Fruit fly (Drosophila melanogaster) whole organism, prepupa: ENCODE results near the gene ND-MNLL.

Experiments used
- Blimp-1 ChIP-seq: fragments of 200-800 bp; sonication (Bioruptor generic); optimal IDR thresholded peaks from 3 replicates; lab custom pipeline; 2017; ENCODE audit warnings: missing biosample characterization, missing genetic modification characterization, mild to moderate bottlenecking, moderate library complexity, missing genetic modification reagents
- CG10631 ChIP-seq: fragments of 200-800 bp; sonication (Bioruptor generic); optimal IDR thresholded peaks from 2 replicates; lab custom pipeline; 2016; ENCODE audit warnings: missing biosample characterization, missing genetic modification characterization
- CG10669 ChIP-seq: fragments of 200-800 bp; sonication (Bioruptor generic); optimal IDR thresholded peaks from 3 replicates; lab custom pipeline; 2018; ENCODE audit warnings: missing biosample characterization, mild to moderate bottlenecking, missing genetic modification characterization, moderate library complexity
- CG11294 ChIP-seq: fragments of 200-800 bp; sonication (Bioruptor generic); IDR thresholded peaks from 2 replicates; pipeline ENCODE4 v1.3.6; 2022; ENCODE audit warnings: missing biosample characterization, missing genetic modification characterization
- CG11762 ChIP-seq: fragments of 200-800 bp; sonication (Bioruptor generic); optimal IDR thresholded peaks from 3 replicates; lab custom pipeline; 2016; ENCODE audit warnings: missing biosample characterization, missing genetic modification characterization; ENCODE audit not compliant: insufficient read depth
- CG11902 ChIP-seq: fragments of 200-800 bp; sonication (Bioruptor generic); optimal IDR thresholded peaks from 3 replicates; lab custom pipeline; 2016; ENCODE audit warnings: missing biosample characterization, missing genetic modification characterization
- CG15336 ChIP-seq: fragments of 200-800 bp; sonication (Bioruptor generic); IDR thresholded peaks from 2 replicates; pipeline ENCODE4 v1.3.6; 2022; ENCODE audit warnings: missing biosample characterization, missing genetic modification characterization
- CG16779 ChIP-seq: fragments of 200-800 bp; sonication (Bioruptor generic); optimal IDR thresholded peaks from 3 replicates; lab custom pipeline; 2017; ENCODE audit warnings: missing biosample characterization, mild to moderate bottlenecking, missing genetic modification characterization
- CG3032 ChIP-seq: fragments of 200-800 bp; optimal IDR thresholded peaks from 2 replicates; lab custom pipeline; 2019; ENCODE audit warnings: missing biosample characterization, mild to moderate bottlenecking, missing genetic modification characterization, moderate library complexity
- CG31627 ChIP-seq: fragments of 200-800 bp; sonication (Bioruptor generic); optimal IDR thresholded peaks from 3 replicates; lab custom pipeline; 2016; ENCODE audit warnings: missing biosample characterization, missing genetic modification characterization
- CG32006 ChIP-seq: fragments of 200-800 bp; sonication (Bioruptor generic); optimal IDR thresholded peaks from 3 replicates; lab custom pipeline; 2017; ENCODE audit warnings: missing biosample characterization, mild to moderate bottlenecking, missing genetic modification characterization
- CG34406 ChIP-seq: fragments of 200-800 bp; sonication (Bioruptor generic); optimal IDR thresholded peaks from 3 replicates; lab custom pipeline; 2016; ENCODE audit warnings: missing biosample characterization, missing genetic modification characterization
- CG4318 ChIP-seq: fragments of 200-800 bp; sonication (Bioruptor generic); optimal IDR thresholded peaks from 3 replicates; lab custom pipeline; 2017; ENCODE audit warnings: missing biosample characterization, mild to moderate bottlenecking, missing genetic modification characterization
- CG6163 ChIP-seq: fragments of 200-800 bp; sonication (Bioruptor generic); IDR thresholded peaks from 3 replicates; pipeline ENCODE4 v1.3.6; 2022; ENCODE audit warnings: missing biosample characterization, missing genetic modification characterization
- CG6276 ChIP-seq: fragments of 200-800 bp; sonication (Bioruptor generic); optimal IDR thresholded peaks from 2 replicates; lab custom pipeline; 2017; ENCODE audit warnings: missing biosample characterization, mild to moderate bottlenecking, missing genetic modification characterization
- CG6792 ChIP-seq: fragments of 200-800 bp; sonication (Bioruptor generic); optimal IDR thresholded peaks from 3 replicates; lab custom pipeline; 2016; ENCODE audit warnings: missing biosample characterization, missing genetic modification characterization
- CG6808 ChIP-seq: fragments of 200-800 bp; sonication (Bioruptor generic); optimal IDR thresholded peaks from 3 replicates; lab custom pipeline; 2017; ENCODE audit warnings: missing biosample characterization, missing genetic modification characterization, mild to moderate bottlenecking, moderate library complexity, missing genetic modification reagents
- CG6854 ChIP-seq: fragments of 200-800 bp; sonication (Bioruptor generic); optimal IDR thresholded peaks from 2 replicates; lab custom pipeline; 2017; ENCODE audit warnings: missing biosample characterization, mild to moderate bottlenecking, missing genetic modification characterization
- CG7368 ChIP-seq: fragments of 200-800 bp; sonication (Bioruptor generic); optimal IDR thresholded peaks from 3 replicates; lab custom pipeline; 2016; ENCODE audit warnings: missing biosample characterization, missing genetic modification characterization
- CG8119 ChIP-seq: fragments of 200-800 bp; sonication (Bioruptor generic); IDR thresholded peaks from 3 replicates; pipeline ENCODE4 v1.3.6; 2022; ENCODE audit warnings: missing biosample characterization, missing genetic modification characterization
- CG8632 ChIP-seq: fragments of 200-800 bp; sonication (Bioruptor generic); optimal IDR thresholded peaks from 3 replicates; lab custom pipeline; 2016; ENCODE audit warnings: missing biosample characterization, missing genetic modification characterization
- CG9139 ChIP-seq: fragments of 200-800 bp; sonication (Bioruptor generic); optimal IDR thresholded peaks from 3 replicates; lab custom pipeline; 2017; ENCODE audit warnings: missing biosample characterization, mild to moderate bottlenecking, missing genetic modification characterization
- Eip75B ChIP-seq: fragments of 200-800 bp; sonication (Bioruptor generic); optimal IDR thresholded peaks from 3 replicates; lab custom pipeline; 2016; ENCODE audit warnings: missing biosample characterization, missing genetic modification characterization
- Eip78C ChIP-seq: fragments of 200-800 bp; sonication (Bioruptor generic); peaks from one replicate; lab custom pipeline; 2016; ENCODE audit warnings: missing biosample characterization, missing genetic modification characterization
- Eip93F ChIP-seq: fragments of 200-800 bp; sonication (Bioruptor generic); optimal IDR thresholded peaks from 2 replicates; lab custom pipeline; 2016; ENCODE audit warnings: missing biosample characterization, mild to moderate bottlenecking, missing genetic modification characterization
- Ets96B ChIP-seq: fragments of 200-800 bp; optimal IDR thresholded peaks from 2 replicates; lab custom pipeline; 2019; ENCODE audit warnings: missing biosample characterization, mild to moderate bottlenecking, missing genetic modification characterization, moderate library complexity
- Gug ChIP-seq: fragments of 200-800 bp; sonication (Bioruptor generic); IDR thresholded peaks from 2 replicates; pipeline ENCODE4 v1.3.6; 2022; ENCODE audit warnings: missing biosample characterization, missing genetic modification characterization
- Hr38 ChIP-seq: sonication (Bioruptor generic); optimal IDR thresholded peaks from 2 replicates; lab custom pipeline; 2016; ENCODE audit warnings: missing biosample characterization, missing genetic modification characterization
- Hr39 ChIP-seq: fragments of 200-800 bp; sonication (Bioruptor generic); optimal IDR thresholded peaks from 2 replicates; lab custom pipeline; 2016; ENCODE audit warnings: missing biosample characterization, missing genetic modification characterization
- Hr4 ChIP-seq: fragments of 200-800 bp; sonication (Bioruptor generic); optimal IDR thresholded peaks from 3 replicates; lab custom pipeline; 2016; ENCODE audit warnings: missing biosample characterization, missing genetic modification characterization
- Lpt ChIP-seq: fragments of 200-800 bp; sonication (Bioruptor generic); optimal IDR thresholded peaks from 3 replicates; lab custom pipeline; 2016; ENCODE audit warnings: missing biosample characterization, missing genetic modification characterization
- Met ChIP-seq: fragments of 200-800 bp; sonication (Bioruptor generic); optimal IDR thresholded peaks from 3 replicates; lab custom pipeline; 2016; ENCODE audit warnings: missing biosample characterization, missing genetic modification characterization
- OdsH ChIP-seq: fragments of 200-800 bp; sonication (Bioruptor generic); optimal IDR thresholded peaks from 3 replicates; lab custom pipeline; 2016; ENCODE audit warnings: missing biosample characterization, missing genetic modification characterization
- Smox ChIP-seq: fragments of 200-800 bp; sonication (Bioruptor generic); optimal IDR thresholded peaks from 3 replicates; lab custom pipeline; 2016; ENCODE audit warnings: missing biosample characterization, missing genetic modification characterization
- Sox102F ChIP-seq: fragments of 200-800 bp; sonication (Bioruptor generic); optimal IDR thresholded peaks from 2 replicates; lab custom pipeline; 2016; ENCODE audit warnings: missing biosample characterization, mild to moderate bottlenecking, missing genetic modification characterization
- Sox15 ChIP-seq: fragments of 200-800 bp; sonication (Bioruptor generic); optimal IDR thresholded peaks from 3 replicates; lab custom pipeline; 2016; ENCODE audit warnings: missing biosample characterization, missing genetic modification characterization
- achi ChIP-seq: fragments of 200-800 bp; sonication (Bioruptor generic); optimal IDR thresholded peaks from 3 replicates; lab custom pipeline; 2016; ENCODE audit warnings: missing biosample characterization, missing genetic modification characterization
- acj6 ChIP-seq: fragments of 200-800 bp; sonication (Bioruptor generic); optimal IDR thresholded peaks from 3 replicates; lab custom pipeline; 2016; ENCODE audit warnings: missing biosample characterization, missing genetic modification characterization
- dac ChIP-seq: fragments of 200-800 bp; sonication (Bioruptor generic); optimal IDR thresholded peaks from 2 replicates; lab custom pipeline; 2017; ENCODE audit warnings: missing biosample characterization, mild to moderate bottlenecking, missing genetic modification characterization
- dsx ChIP-seq: fragments of 200-800 bp; optimal IDR thresholded peaks from 3 replicates; lab custom pipeline; 2019; ENCODE audit warnings: missing biosample characterization, mild to moderate bottlenecking, missing genetic modification characterization, moderate library complexity; ENCODE audit not compliant: poor library complexity, severe bottlenecking
- esn ChIP-seq: fragments of 200-800 bp; sonication (Bioruptor generic); optimal IDR thresholded peaks from 2 replicates; lab custom pipeline; 2016; ENCODE audit warnings: missing biosample characterization, mild to moderate bottlenecking, missing genetic modification characterization, moderate library complexity
- fd59A ChIP-seq: fragments of 200-800 bp; sonication (Bioruptor generic); optimal IDR thresholded peaks from 2 replicates; lab custom pipeline; 2017; ENCODE audit warnings: missing biosample characterization, mild to moderate bottlenecking, missing genetic modification characterization, missing genetic modification reagents
- fkh ChIP-seq: fragments of 200-800 bp; sonication (Bioruptor generic); optimal IDR thresholded peaks from 3 replicates; lab custom pipeline; 2017; ENCODE audit warnings: missing biosample characterization, mild to moderate bottlenecking, missing genetic modification characterization, moderate library complexity
- lz ChIP-seq: fragments of 200-800 bp; sonication (Bioruptor generic); optimal IDR thresholded peaks from 3 replicates; lab custom pipeline; 2016; ENCODE audit warnings: missing biosample characterization, missing genetic modification characterization
- net ChIP-seq: fragments of 200-800 bp; sonication (Bioruptor generic); optimal IDR thresholded peaks from 3 replicates; lab custom pipeline; 2016; ENCODE audit warnings: missing biosample characterization, missing genetic modification characterization
- pdm3 ChIP-seq: fragments of 200-800 bp; sonication (Bioruptor generic); optimal IDR thresholded peaks from 3 replicates; lab custom pipeline; 2016; ENCODE audit warnings: missing biosample characterization, missing genetic modification characterization
- salr ChIP-seq, 2 experiments: fragments of 200-800 bp; sonication (Bioruptor generic); optimal IDR thresholded peaks; 3 replicates each; lab custom pipeline; 2016 to 2018; ENCODE audit warnings: missing biosample characterization in 2 of 2, missing genetic modification characterization in 2 of 2, mild to moderate bottlenecking in 1 of 2
- ss ChIP-seq, 2 experiments: fragments of 200-800 bp; sonication (Bioruptor generic); optimal IDR thresholded peaks; 2 replicates in 1 of 2; 3 replicates in 1 of 2; lab custom pipeline; 2017 to 2018; ENCODE audit warnings: mild to moderate bottlenecking in 2 of 2, missing biosample characterization in 2 of 2, missing genetic modification characterization in 2 of 2, moderate library complexity in 1 of 2
- svp ChIP-seq: fragments of 200-800 bp; sonication (Bioruptor generic); peaks from one replicate; lab custom pipeline; 2016; ENCODE audit warnings: missing biosample characterization, missing genetic modification characterization
- topi ChIP-seq: fragments of 200-800 bp; sonication (Bioruptor generic); optimal IDR thresholded peaks from 3 replicates; lab custom pipeline; 2016; ENCODE audit warnings: missing biosample characterization, missing genetic modification characterization
- vri ChIP-seq: fragments of 200-800 bp; sonication (Bioruptor generic); optimal IDR thresholded peaks from 3 replicates; lab custom pipeline; 2016; ENCODE audit warnings: missing biosample characterization, mild to moderate bottlenecking, missing genetic modification characterization

Gene ND-MNLL

dm6 chrX:7893411-7894122, at the start of gene ND-MNLL, which contains the start of the genes CG45089 and p115:
ND-MNLL (minus strand) TSS chrX:7893798.
CG45089 (minus strand) TSS chrX:7893798.
p115 (plus strand) TSS chrX:7894031.
- TF ChIP-seq Gug (GFP tag; lab: Robert Waterston, UW): no peak
- peak; percentile 73 for TF ChIP-seq CG10631 (GFP tag; lab: Kevin White, UChicago)
- TF ChIP-seq Smox (GFP tag; lab: Kevin White, UChicago): peak; percentile 57
- no peak for TF ChIP-seq Lpt (GFP tag; lab: Kevin White, UChicago)
- no peak for TF ChIP-seq Blimp-1 (GFP tag; lab: Kevin White, UChicago)
- peak; percentile 24 for TF ChIP-seq dsx
- peak; percentile 52 for TF ChIP-seq Met (GFP tag; lab: Kevin White, UChicago)
- TF ChIP-seq CG15336: no peak
- TF ChIP-seq CG8632 (GFP tag; lab: Kevin White, UChicago): no peak
- TF ChIP-seq Ets96B: peak; percentile 48
- peak; percentile 1 for TF ChIP-seq CG11902 (GFP tag; lab: Kevin White, UChicago)
- no peak for TF ChIP-seq Hr38 (GFP tag; lab: Kevin White, UChicago)
- TF ChIP-seq Eip75B (GFP tag; lab: Kevin White, UChicago): peak; percentile 35
- peak; percentile 41 for TF ChIP-seq CG6792 (GFP tag; lab: Kevin White, UChicago)
- TF ChIP-seq Sox15 (GFP tag; lab: Kevin White, UChicago): no peak
- TF ChIP-seq achi (GFP tag; lab: Kevin White, UChicago): peak; percentile 76
- TF ChIP-seq acj6: peak; percentile 51
- TF ChIP-seq lz: peak; percentile 57
- TF ChIP-seq salr (GFP tag; optimal IDR thresholded peaks at IDR 0.05; lab: Kevin White, UChicago): peak in 1 of 2 experiments; percentile 10
- TF ChIP-seq topi (GFP tag; lab: Kevin White, UChicago): peak; percentile 46
- no peak for TF ChIP-seq CG16779 (tag; lab: Kevin White, UChicago)
- TF ChIP-seq Hr4 (GFP tag; lab: Kevin White, UChicago): peak; percentile 52
- TF ChIP-seq CG3032 (tag; lab: Kevin White, UChicago): peak; percentile 51
- no peak for TF ChIP-seq dac (GFP tag; lab: Kevin White, UChicago)
- TF ChIP-seq CG34406: peak; percentile 28
- TF ChIP-seq fd59A (GFP tag; lab: Kevin White, UChicago): no peak
- TF ChIP-seq vri (GFP tag; lab: Kevin White, UChicago): peak; percentile 70
- TF ChIP-seq ss (GFP tag; optimal IDR thresholded peaks at IDR 0.05; lab: Kevin White, UChicago): peak in 1 of 2 experiments; percentile 4
- peak; percentile 58 for TF ChIP-seq Eip78C
- no peak for TF ChIP-seq CG9139 (GFP tag; lab: Kevin White, UChicago)
- peak; percentile 48 for TF ChIP-seq Hr39
- peak; percentile 57 for TF ChIP-seq Eip93F (GFP tag; lab: Kevin White, UChicago)
- peak; percentile 6 for TF ChIP-seq CG32006 (GFP tag; lab: Kevin White, UChicago)
- no peak for TF ChIP-seq fkh (GFP tag; lab: Kevin White, UChicago)
- TF ChIP-seq CG6808 (GFP tag; lab: Kevin White, UChicago): no peak
- TF ChIP-seq CG6163: peak; percentile 56; the same call in 2 of the 3 replicates
- no peak for TF ChIP-seq CG6276 (GFP tag; lab: Kevin White, UChicago)
- TF ChIP-seq svp: peak; percentile 65
- peak; percentile 45 for TF ChIP-seq OdsH (GFP tag; lab: Kevin White, UChicago)
- TF ChIP-seq CG31627 (GFP tag; lab: Kevin White, UChicago): peak; percentile 50
- no peak for TF ChIP-seq CG7368
- no peak for TF ChIP-seq CG6854 (GFP tag; lab: Kevin White, UChicago)
- TF ChIP-seq Sox102F (GFP tag; lab: Kevin White, UChicago): peak; percentile 42
- TF ChIP-seq CG4318: no peak
- TF ChIP-seq esn (GFP tag; lab: Kevin White, UChicago): peak; percentile 59
- TF ChIP-seq CG11294: no peak
- peak; percentile 61 for TF ChIP-seq pdm3 (GFP tag; lab: Kevin White, UChicago)
- no peak for TF ChIP-seq CG11762 (GFP tag; lab: Kevin White, UChicago)
- TF ChIP-seq net (GFP tag; lab: Kevin White, UChicago): no peak
- peak; percentile 26 for TF ChIP-seq CG10669
- TF ChIP-seq CG8119 (GFP tag; lab: Robert Waterston, UW): peak; percentile 43; the same call in 1 of the 3 replicates
